Fruit fly (Drosophila melanogaster): Measurements from ENCODE around the gene Sxl.

Gene Sxl

DNA sequence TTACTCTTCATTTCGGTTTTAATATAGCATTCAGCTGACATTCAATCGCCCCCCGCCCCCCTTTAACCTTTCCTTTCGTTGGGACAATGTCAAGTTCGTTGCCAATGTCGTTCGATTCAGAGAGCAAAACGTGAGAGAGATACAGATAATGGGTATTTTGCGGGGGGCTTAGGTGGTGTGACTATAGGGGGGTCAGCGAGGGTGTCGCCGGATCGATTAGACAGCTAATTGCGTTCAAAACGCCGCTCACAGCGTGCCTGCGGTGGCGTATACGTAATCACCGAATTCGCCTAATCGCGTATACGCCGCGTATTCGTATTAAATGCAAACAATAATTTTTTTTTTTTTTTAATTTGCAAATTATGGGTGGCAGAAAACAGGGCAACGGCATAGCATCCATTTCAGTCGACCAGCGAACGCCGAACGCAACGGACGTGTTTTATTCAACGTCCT, 28.8 kb downstream of the Sxl start, which contains the start of gene CG4607 (continued):
- TF ChIP-seq CG12769 (tag; optimal IDR thresholded peaks at IDR 0.05) (no peak), CG9797 (GFP tag; optimal IDR thresholded peaks at IDR 0.05) (no peak), twi (tag; optimal IDR thresholded peaks at IDR 0.05) (no peak), Ets65A (GFP tag) (peak; percentile 66), CG8359 (GFP tag; optimal IDR thresholded peaks at IDR 0.05; ENCODE audit: borderline replicate concordance) (no peak), sug (tag; optimal IDR thresholded peaks at IDR 0.05) (peak; percentile 94), ERR (GFP tag; optimal IDR thresholded peaks at IDR 0.05) (peak; percentile 53), wor (GFP tag; IDR thresholded peaks at IDR 0.05) (no peak), cato (GFP tag; optimal IDR thresholded peaks at IDR 0.05; ENCODE audit: borderline replicate concordance) (no peak), nom (GFP tag; optimal IDR thresholded peaks at IDR 0.05) (no peak), CG10274 (GFP tag; optimal IDR thresholded peaks at IDR 0.05) (no peak), CG6683 (GFP tag; optimal IDR thresholded peaks at IDR 0.05) (no peak), trem (tag; optimal IDR thresholded peaks at IDR 0.05) (no peak), CG11456 (GFP tag; IDR thresholded peaks at IDR 0.05) (no peak), CG15514 (GFP tag; optimal IDR thresholded peaks at IDR 0.05) (no peak), CkIIα-i1 (GFP tag; IDR thresholded peaks at IDR 0.05) (no peak), vnd (GFP tag; IDR thresholded peaks at IDR 0.05; ENCODE audit: partially characterized antibody) (no peak), sim (GFP tag; IDR thresholded peaks at IDR 0.05) (no peak), CG14667 (GFP tag; IDR thresholded peaks at IDR 0.05) (no peak), CG10147 (GFP tag; optimal IDR thresholded peaks at IDR 0.05) (no peak), CG16815 (GFP tag; optimal IDR thresholded peaks at IDR 0.05) (no peak), CG15696 (tag; optimal IDR thresholded peaks at IDR 0.05) (no peak), bab2 (GFP tag; optimal IDR thresholded peaks at IDR 0.05) (no peak), gcm2 (GFP tag; optimal IDR thresholded peaks at IDR 0.05) (no peak)

dm6 chrX:7068088-7068487, 29.8 kb downstream of the Sxl start:
- TF ChIP-seq hbn (GFP tag; IDR thresholded peaks at IDR 0.05; ENCODE audit: partially characterized antibody): no peak
- TF ChIP-seq Awh (GFP tag; IDR thresholded peaks at IDR 0.05): peak; percentile 32; the same call in 1 of the 2 replicates
- TF ChIP-seq abd-A (tag; optimal IDR thresholded peaks at IDR 0.05): no peak
- TF ChIP-seq CG10654 (GFP tag; optimal IDR thresholded peaks at IDR 0.05): no peak
- TF ChIP-seq chinmo (GFP tag; IDR thresholded peaks at IDR 0.05; ENCODE audit: partially characterized antibody): peak; percentile 71; the same call in 1 of the 4 replicates
- TF ChIP-seq sug (tag; optimal IDR thresholded peaks at IDR 0.05): peak; percentile 60
- peak; percentile 11 for TF ChIP-seq sd (tag; optimal IDR thresholded peaks at IDR 0.05)
- TF ChIP-seq exex (tag; optimal IDR thresholded peaks at IDR 0.05): peak; percentile 30

- no peak for TF ChIP-seq MBD-R2 (GFP tag; IDR thresholded peaks at IDR 0.05)
- peak; percentile 38 for TF ChIP-seq gem (tag; optimal IDR thresholded peaks at IDR 0.05)
- no peak for TF ChIP-seq dm (GFP tag; optimal IDR thresholded peaks at IDR 0.05)
- TF ChIP-seq CG3281 (GFP tag; optimal IDR thresholded peaks at IDR 0.05): peak; percentile 10
- no peak for TF ChIP-seq CG12236 (GFP tag; optimal IDR thresholded peaks at IDR 0.05)
- peak; percentile 42 for TF ChIP-seq CG9215 (GFP tag; IDR thresholded peaks at IDR 0.05)
- TF ChIP-seq Mes4 (GFP tag; optimal IDR thresholded peaks at IDR 0.05): no peak
- TF ChIP-seq caup (GFP tag; optimal IDR thresholded peaks at IDR 0.05; ENCODE audit: severe bottlenecking): peak; percentile 16
- peak; percentile 2 for TF ChIP-seq Hmr (GFP tag; optimal IDR thresholded peaks at IDR 0.05)
- no peak for TF ChIP-seq Awh (GFP tag; IDR thresholded peaks at IDR 0.05)
- TF ChIP-seq nom (GFP tag; optimal IDR thresholded peaks at IDR 0.05): peak; percentile 5
- TF ChIP-seq nmo (GFP tag; optimal IDR thresholded peaks at IDR 0.05): peak; percentile 29
- TF ChIP-seq stwl (tag; optimal IDR thresholded peaks at IDR 0.05): no peak
- TF ChIP-seq MTF-1 (GFP tag; optimal IDR thresholded peaks at IDR 0.05; ENCODE audit: borderline replicate concordance): no peak
- 0 out of 3 replicates have a peak, but pooled peaks have one; percentile 7 for TF ChIP-seq CG11695 (GFP tag; IDR thresholded peaks at IDR 0.05)
- peak; percentile 47 for TF ChIP-seq grau (tag; optimal IDR thresholded peaks at IDR 0.05)
- TF ChIP-seq slbo (GFP tag; IDR thresholded peaks at IDR 0.05): peak; percentile 56; the same call in 1 of the 2 replicates
- no peak for TF ChIP-seq Kr (GFP tag; optimal IDR thresholded peaks at IDR 0.05)
- peak; percentile 16 for TF ChIP-seq CG6765 (GFP tag; optimal IDR thresholded peaks at IDR 0.05)
- peak; percentile 32 for TF ChIP-seq CG9727 (GFP tag; optimal IDR thresholded peaks at IDR 0.05)
Measured at dm6 chrX:7067248-7067647, 30.6 kb downstream of the Sxl start.
